Worm (Caenorhabditis elegans): ENCODE measurements around the gene F43H9.3.

DNA sequence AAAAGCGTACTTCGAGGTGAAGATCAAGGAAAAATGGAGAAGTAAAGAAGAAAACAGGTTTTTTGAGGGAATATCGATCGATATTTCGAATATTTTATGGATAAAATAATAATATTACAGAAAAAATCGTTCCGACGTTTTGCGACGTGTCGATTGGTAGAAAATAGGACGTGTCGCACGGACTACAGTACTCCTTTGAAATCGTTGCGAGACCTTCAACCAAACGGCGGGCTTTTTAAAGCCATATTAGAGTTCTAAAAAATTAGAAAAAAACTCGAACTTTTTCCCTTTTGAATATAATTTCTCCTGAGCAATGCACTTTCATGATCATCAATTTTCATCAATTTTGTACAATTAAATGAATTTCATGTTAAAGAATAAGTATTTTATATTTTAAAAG is 14.6 kb downstream of the F43H9.3 start, which contains the start of gene Y97E10AR.4:
- TF ChIP-seq ztf-4 (tag; optimal IDR thresholded peaks at IDR 0.05) (no peak), lin-15B (tag; optimal IDR thresholded peaks at IDR 0.05) (no peak), lin-13 (GFP tag; optimal IDR thresholded peaks at IDR 0.05) (no peak), ceh-82 (tag; optimal IDR thresholded peaks at IDR 0.05) (no peak), dpl-1 (GFP tag; optimal IDR thresholded peaks at IDR 0.05) (no peak), lin-35 (GFP tag; optimal IDR thresholded peaks at IDR 0.05) (no peak), nhr-12 (tag; optimal IDR thresholded peaks at IDR 0.05) (no peak), ztf-11 (tag; optimal IDR thresholded peaks at IDR 0.05) (no peak)

Data from whole organism, L1 larva.